Worm (Caenorhabditis elegans) whole organism, L3 larva: Measurements from ENCODE around the gene C29F5.8.

Experiments
- ZK546.5 ChIP-seq: sonication (generic microtip); optimal IDR thresholded peaks from 2 replicates; lab custom pipeline; 2017; ENCODE audit warnings: missing biosample characterization, missing genetic modification characterization
- aly-2 ChIP-seq: fragments of 150-350 bp; optimal IDR thresholded peaks from 2 replicates; lab custom pipeline; 2014; ENCODE audit warnings: missing biosample characterization, missing genetic modification characterization
- ama-1 ChIP-seq: fragments of 150-350 bp; optimal IDR thresholded peaks from 2 replicates; lab custom pipeline; 2018
- ceh-16 ChIP-seq: sonication (generic microtip); optimal IDR thresholded peaks from 2 replicates; lab custom pipeline; 2017; ENCODE audit warnings: missing biosample characterization, missing genetic modification characterization
- ceh-28 ChIP-seq: fragments of 150-350 bp; optimal IDR thresholded peaks from 2 replicates; lab custom pipeline; 2014; ENCODE audit warnings: missing biosample characterization, missing genetic modification reagents, missing genetic modification characterization
- ceh-82 ChIP-seq: fragments of 150-350 bp; optimal IDR thresholded peaks from 2 replicates; lab custom pipeline; 2014; ENCODE audit warnings: missing biosample characterization, missing genetic modification characterization
- ceh-9 ChIP-seq: sonication (generic microtip); optimal IDR thresholded peaks from 2 replicates; lab custom pipeline; 2018; ENCODE audit warnings: missing biosample characterization, missing genetic modification characterization
- daf-12 ChIP-seq: fragments of 150-350 bp; optimal IDR thresholded peaks from 2 replicates; lab custom pipeline; 2014; ENCODE audit warnings: missing biosample characterization, missing genetic modification reagents, missing genetic modification characterization
- egl-27 ChIP-seq: sonication (generic microtip); optimal IDR thresholded peaks from 4 replicates; lab custom pipeline; 2017; ENCODE audit warnings: missing biosample characterization, missing genetic modification reagents, missing genetic modification characterization
- elt-1 ChIP-seq: fragments of 150-350 bp; optimal IDR thresholded peaks from 2 replicates; lab custom pipeline; 2014; ENCODE audit warnings: missing biosample characterization, missing genetic modification characterization
- elt-2 ChIP-seq: sonication (generic microtip); optimal IDR thresholded peaks from 2 replicates; lab custom pipeline; 2016; ENCODE audit warnings: missing genetic modification reagents, mild to moderate bottlenecking, missing genetic modification characterization, missing compliant biosample characterization
- elt-3 ChIP-seq, 3 experiments: fragments of 150-350 bp in 1 of 3; sonication (generic microtip) in 2 of 3; optimal IDR thresholded peaks; 2 replicates in 2 of 3; 4 replicates in 1 of 3; lab custom pipeline; 2014 to 2017; ENCODE audit warnings: missing biosample characterization in 3 of 3, missing genetic modification characterization in 3 of 3
- eor-1 ChIP-seq, 2 experiments: fragments of 150-350 bp; optimal IDR thresholded peaks; 2 replicates each; lab custom pipeline; 2014 to 2018; ENCODE audit warnings: missing biosample characterization in 2 of 2, missing genetic modification characterization in 2 of 2
- fkh-10 ChIP-seq: sonication (generic microtip); optimal IDR thresholded peaks from 2 replicates; lab custom pipeline; 2017; ENCODE audit warnings: missing biosample characterization, missing genetic modification reagents, missing genetic modification characterization
- fkh-2 ChIP-seq: fragments of 150-350 bp; optimal IDR thresholded peaks from 2 replicates; lab custom pipeline; 2014; ENCODE audit warnings: missing biosample characterization, missing genetic modification reagents, missing genetic modification characterization
- fos-1 ChIP-seq: fragments of 150-350 bp; optimal IDR thresholded peaks from 2 replicates; lab custom pipeline; 2014; ENCODE audit warnings: missing biosample characterization, missing genetic modification characterization
- hmg-11 ChIP-seq: sonication (generic microtip); optimal IDR thresholded peaks from 2 replicates; lab custom pipeline; 2016; ENCODE audit warnings: missing genetic modification characterization, missing compliant biosample characterization
- jun-1 ChIP-seq: fragments of 150-350 bp; optimal IDR thresholded peaks from 2 replicates; lab custom pipeline; 2014; ENCODE audit warnings: missing biosample characterization, missing genetic modification reagents, missing genetic modification characterization
- lin-15B ChIP-seq: fragments of 150-350 bp; optimal IDR thresholded peaks from 2 replicates; lab custom pipeline; 2014; ENCODE audit warnings: missing biosample characterization, missing genetic modification characterization
- lsy-12 ChIP-seq: sonication (generic microtip); optimal IDR thresholded peaks from 2 replicates; lab custom pipeline; 2016; ENCODE audit warnings: mild to moderate bottlenecking, missing genetic modification characterization, missing compliant biosample characterization
- mdl-1 ChIP-seq: fragments of 150-350 bp; optimal IDR thresholded peaks from 2 replicates; lab custom pipeline; 2014; ENCODE audit warnings: missing biosample characterization, missing genetic modification characterization
- mml-1 ChIP-seq: fragments of 150-350 bp; sonication (generic microtip); optimal IDR thresholded peaks from 3 replicates; lab custom pipeline; 2014; ENCODE audit warnings: missing biosample characterization, missing genetic modification characterization
- nfya-1 ChIP-seq: sonication (generic microtip); optimal IDR thresholded peaks from 2 replicates; lab custom pipeline; 2017; ENCODE audit warnings: missing genetic modification characterization, mild to moderate bottlenecking, missing compliant biosample characterization, antibody characterized with exemption, moderate library complexity; ENCODE audit not compliant: insufficient read depth
- nhr-11 ChIP-seq: fragments of 150-350 bp; optimal IDR thresholded peaks from 2 replicates; lab custom pipeline; 2014; ENCODE audit warnings: missing biosample characterization, missing genetic modification characterization
- nhr-12 ChIP-seq: fragments of 150-350 bp; optimal IDR thresholded peaks from 2 replicates; lab custom pipeline; 2014; ENCODE audit warnings: missing biosample characterization, missing genetic modification characterization
- nhr-23 ChIP-seq: fragments of 150-350 bp; optimal IDR thresholded peaks from 2 replicates; lab custom pipeline; 2014; ENCODE audit warnings: missing biosample characterization, missing genetic modification reagents, missing genetic modification characterization
- nhr-237 ChIP-seq: fragments of 150-350 bp; optimal IDR thresholded peaks from 2 replicates; lab custom pipeline; 2014; ENCODE audit warnings: missing biosample characterization, missing genetic modification characterization
- nhr-25 ChIP-seq: sonication (generic microtip); optimal IDR thresholded peaks from 2 replicates; lab custom pipeline; 2017; ENCODE audit warnings: missing biosample characterization, missing genetic modification characterization
- nhr-28 ChIP-seq: fragments of 150-350 bp; optimal IDR thresholded peaks from 2 replicates; lab custom pipeline; 2014; ENCODE audit warnings: missing biosample characterization, missing genetic modification characterization
- nhr-43 ChIP-seq: sonication (generic microtip); optimal IDR thresholded peaks from 2 replicates; lab custom pipeline; 2016; ENCODE audit warnings: mild to moderate bottlenecking, missing genetic modification characterization, missing compliant biosample characterization; ENCODE audit not compliant: poor library complexity, severe bottlenecking
- nhr-67 ChIP-seq: fragments of 150-350 bp; optimal IDR thresholded peaks from 2 replicates; lab custom pipeline; 2014; ENCODE audit warnings: missing biosample characterization, missing genetic modification characterization
- nhr-76 ChIP-seq: fragments of 150-350 bp; sonication (generic microtip); optimal IDR thresholded peaks from 5 replicates; lab custom pipeline; 2014; ENCODE audit warnings: missing biosample characterization, missing genetic modification characterization
- nhr-77 ChIP-seq: fragments of 150-350 bp; optimal IDR thresholded peaks from 2 replicates; lab custom pipeline; 2014; ENCODE audit warnings: missing biosample characterization, missing genetic modification characterization
- pha-4 ChIP-seq: fragments of 150-350 bp; optimal IDR thresholded peaks from 2 replicates; lab custom pipeline; 2014; ENCODE audit warnings: missing biosample characterization, missing genetic modification reagents, missing genetic modification characterization
- pqm-1 ChIP-seq: fragments of 150-350 bp; optimal IDR thresholded peaks from 2 replicates; lab custom pipeline; 2017; ENCODE audit warnings: missing biosample characterization, missing genetic modification characterization, inconsistent platforms
- sea-2 ChIP-seq: fragments of 150-350 bp; sonication (generic microtip); optimal IDR thresholded peaks from 4 replicates; lab custom pipeline; 2014; ENCODE audit warnings: missing biosample characterization, missing genetic modification reagents, missing genetic modification characterization
- skn-1 ChIP-seq: fragments of 150-350 bp; optimal IDR thresholded peaks from 2 replicates; lab custom pipeline; 2014; ENCODE audit warnings: missing biosample characterization, missing genetic modification characterization
- snpc-4 ChIP-seq: fragments of 150-350 bp; optimal IDR thresholded peaks from 2 replicates; lab custom pipeline; 2014; ENCODE audit warnings: missing biosample characterization, missing genetic modification characterization
- unc-62 ChIP-seq: fragments of 150-350 bp; sonication (generic microtip); optimal IDR thresholded peaks from 4 replicates; lab custom pipeline; 2014; ENCODE audit warnings: missing biosample characterization, missing genetic modification reagents, missing genetic modification characterization
- zag-1 ChIP-seq: fragments of 150-350 bp; optimal IDR thresholded peaks from 2 replicates; lab custom pipeline; 2014; ENCODE audit warnings: missing biosample characterization, missing genetic modification characterization
- ztf-11 ChIP-seq: fragments of 150-350 bp; optimal IDR thresholded peaks from 2 replicates; lab custom pipeline; 2014; ENCODE audit warnings: missing biosample characterization, missing genetic modification characterization

C29F5.8 gene

DNA sequence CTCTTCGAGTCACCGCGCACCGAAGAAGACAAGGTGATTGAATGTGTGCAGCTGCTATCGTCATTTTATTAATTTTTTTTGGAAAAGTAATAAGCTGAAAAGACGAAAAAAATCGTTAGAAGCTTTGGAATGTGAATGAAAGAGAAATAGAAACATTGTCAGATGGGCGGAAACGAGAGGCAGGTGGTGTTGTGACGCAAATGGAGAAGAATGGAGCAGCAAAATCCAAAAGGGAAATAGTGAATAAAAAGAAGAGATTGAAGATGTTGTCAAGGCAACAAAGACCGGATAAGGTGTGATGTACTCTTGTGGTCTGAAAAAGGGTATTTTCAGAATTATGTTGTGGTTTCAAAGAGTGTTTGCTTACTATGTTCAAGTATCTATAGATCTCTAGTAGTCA, 36.2 kb downstream of the C29F5.8 start:
- TF ChIP-seq ZK546.5 (no peak), ceh-82 (tag; lab: Kevin White, UChicago) (no peak), ztf-11 (tag; lab: Kevin White, UChicago) (no peak), nhr-77 (no peak), ceh-28 (no peak), ceh-9 (tag; lab: Kevin White, UChicago) (no peak), eor-1 (tag; optimal IDR thresholded peaks at IDR 0.05; lab: Kevin White, UChicago) (no peak), snpc-4 (tag; lab: Kevin White, UChicago) (no peak), nhr-28 (no peak), daf-12 (tag; lab: Kevin White, UChicago) (no peak), skn-1 (tag; lab: Kevin White, UChicago) (no peak)

ce11 chrII:6343893-6344292, 37.7 kb downstream of the C29F5.8 start, which contains the start of gene txt-18:
txt-18 (plus strand) TSS chrII:6344072.
- TF ChIP-seq ceh-82 (tag; lab: Kevin White, UChicago) (no peak), nhr-12 (tag; lab: Kevin White, UChicago) (no peak), mml-1 (no peak), hmg-11 (no peak), zag-1 (tag; lab: Kevin White, UChicago) (no peak), pha-4 (tag; lab: Kevin White, UChicago) (peak; percentile 81), nhr-25 (tag; lab: Kevin White, UChicago) (peak; percentile 13), snpc-4 (tag; lab: Kevin White, UChicago) (no peak), nfya-1 (tag; lab: Kevin White, UChicago) (peak; percentile 23), eor-1 (tag; optimal IDR thresholded peaks at IDR 0.05; lab: Kevin White, UChicago) (no peak), elt-2 (tag; lab: Kevin White, UChicago) (no peak), nhr-23 (tag; lab: Kevin White, UChicago) (peak; percentile 41), elt-1 (tag; lab: Kevin White, UChicago) (no peak), fos-1 (no peak), egl-27 (no peak), skn-1 (tag; lab: Kevin White, UChicago) (no peak), lsy-12 (tag; lab: Kevin White, UChicago) (no peak), nhr-28 (no peak), lin-15B (tag; lab: Kevin White, UChicago) (no peak)

ce11 chrII:6344513-6344912, 38.3 kb downstream of the C29F5.8 start:
- TF ChIP-seq ztf-11 (tag; lab: Kevin White, UChicago) (no peak), nfya-1 (tag; lab: Kevin White, UChicago) (no peak), nhr-43 (tag; lab: Kevin White, UChicago) (no peak), hmg-11 (no peak), nhr-76 (tag; lab: Kevin White, UChicago) (no peak), jun-1 (tag; lab: Kevin White, UChicago) (no peak), pqm-1 (no peak), mdl-1 (tag; lab: Kevin White, UChicago) (no peak), sea-2 (GFP tag; lab: Kevin White, UChicago) (no peak), fkh-2 (tag; lab: Kevin White, UChicago) (no peak), fkh-10 (GFP tag; lab: Kevin White, UChicago) (no peak), nhr-77 (no peak), fos-1 (no peak), nhr-237 (no peak), nhr-11 (no peak), elt-3 (tag; optimal IDR thresholded peaks at IDR 0.05; lab: Kevin White, UChicago) (no peak)

ce11 chrII:6345195-6346158, 39.3 kb downstream of the C29F5.8 start, which contains the start of gene C32D5.8:
C32D5.8 (minus strand) TSS chrII:6345964.
- no peak for TF ChIP-seq aly-2 (tag; lab: Kevin White, UChicago)
- TF ChIP-seq unc-62 (GFP tag; lab: Kevin White, UChicago), result no peak
- TF ChIP-seq nhr-11, result no peak
- TF ChIP-seq sea-2 (GFP tag; lab: Kevin White, UChicago), result no peak
- TF ChIP-seq pha-4 (tag; lab: Kevin White, UChicago), result peak; percentile 55
- no peak for TF ChIP-seq eor-1 (tag; optimal IDR thresholded peaks at IDR 0.05; lab: Kevin White, UChicago)
- no peak for TF ChIP-seq ceh-82 (tag; lab: Kevin White, UChicago)
- TF ChIP-seq ceh-9 (tag; lab: Kevin White, UChicago), result no peak
- TF ChIP-seq nfya-1 (tag; lab: Kevin White, UChicago), result no peak
- TF ChIP-seq mml-1, result no peak
- no peak for TF ChIP-seq lin-15B (tag; lab: Kevin White, UChicago)
- TF ChIP-seq elt-1 (tag; lab: Kevin White, UChicago), result peak; percentile 58
- TF ChIP-seq nhr-28, result no peak
- TF ChIP-seq ztf-11 (tag; lab: Kevin White, UChicago), result no peak
- no peak for TF ChIP-seq ceh-16
- TF ChIP-seq nhr-67 (tag; lab: Kevin White, UChicago), result no peak
- TF ChIP-seq nhr-237, result no peak
- TF ChIP-seq hmg-11, result no peak
- TF ChIP-seq zag-1 (tag; lab: Kevin White, UChicago), result no peak
- TF ChIP-seq snpc-4 (tag; lab: Kevin White, UChicago), result no peak
- TF ChIP-seq ama-1, result no peak
- peak; percentile 6 for TF ChIP-seq nhr-43 (tag; lab: Kevin White, UChicago)
- TF ChIP-seq mdl-1 (tag; lab: Kevin White, UChicago), result no peak
- no peak for TF ChIP-seq fkh-2 (tag; lab: Kevin White, UChicago)
- TF ChIP-seq ZK546.5, result no peak
- no peak for TF ChIP-seq nhr-77
- no peak for TF ChIP-seq elt-3 (tag; optimal IDR thresholded peaks at IDR 0.05; lab: Kevin White, UChicago)
- TF ChIP-seq fos-1, result no peak
- no peak for TF ChIP-seq nhr-23 (tag; lab: Kevin White, UChicago)
